Fruit fly (Drosophila melanogaster): ENCODE results near the gene CG6059.

Gene CG6059

DNA sequence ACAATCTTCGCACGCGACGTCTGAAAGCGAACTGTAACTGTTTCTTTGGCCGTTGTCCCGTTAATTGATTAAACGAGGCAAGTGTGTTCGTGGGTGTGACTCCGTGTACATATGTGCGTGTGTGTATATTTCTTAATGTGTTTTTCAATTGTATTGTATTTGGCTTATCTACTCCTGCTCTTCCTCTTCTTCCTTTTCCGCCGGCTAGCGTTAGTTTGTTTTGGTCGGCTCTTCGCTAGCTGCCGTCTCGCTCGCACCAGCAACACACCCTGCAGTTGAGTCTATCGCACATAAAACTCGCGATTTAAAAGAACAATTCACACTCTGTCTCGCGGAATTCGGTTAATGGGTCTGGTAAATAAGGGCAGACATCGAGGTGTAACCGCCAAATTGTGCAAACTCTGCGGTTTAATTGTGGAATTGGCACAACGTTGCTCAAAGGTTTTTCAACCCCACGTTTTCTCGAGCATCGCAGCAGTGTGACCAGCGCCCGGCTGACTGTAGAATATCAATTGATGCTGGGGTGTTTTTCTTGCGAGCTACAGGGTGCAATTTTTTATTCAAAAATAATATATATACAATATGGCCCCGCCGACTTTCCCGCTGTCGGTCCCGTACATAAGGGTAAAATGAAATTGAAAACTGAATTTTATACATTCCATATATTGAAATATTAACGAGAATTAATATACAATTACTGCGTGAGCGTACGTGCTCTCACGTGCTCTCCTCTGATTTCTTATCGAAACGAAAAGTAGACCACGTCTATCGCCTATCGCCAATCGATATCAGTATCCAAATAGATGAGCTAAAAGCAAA lies 12.5 kb downstream of the CG6059 start, which contains the start of the genes gb and CG5815 (continued):
- TF ChIP-seq CG43689 (GFP tag; IDR thresholded peaks at IDR 0.05) = peak; percentile 64
- peak; percentile 88 for TF ChIP-seq CG17359 (tag; optimal IDR thresholded peaks at IDR 0.05)
- TF ChIP-seq CG6175 (GFP tag; IDR thresholded peaks at IDR 0.05) = peak; percentile 86; the same call in 2 of the 3 replicates
- TF ChIP-seq pnt (GFP tag; optimal IDR thresholded peaks at IDR 0.05) = peak; percentile 50
- peak; percentile 75 for TF ChIP-seq CG17802 (tag; optimal IDR thresholded peaks at IDR 0.05)
- TF ChIP-seq CG8478 (optimal IDR thresholded peaks at IDR 0.05) = no peak
- TF ChIP-seq eyg (GFP tag; optimal IDR thresholded peaks at IDR 0.05) = no peak
- TF ChIP-seq jing (GFP tag; optimal IDR thresholded peaks at IDR 0.05) = peak; percentile 76
- TF ChIP-seq HmgD (GFP tag; optimal IDR thresholded peaks at IDR 0.05) = no peak
- peak; percentile 43 for TF ChIP-seq CG11398 (GFP tag; optimal IDR thresholded peaks at IDR 0.05)
- peak; percentile 86 for TF ChIP-seq CG4820 (GFP tag; optimal IDR thresholded peaks at IDR 0.05)
- TF ChIP-seq sr (GFP tag; IDR thresholded peaks at IDR 0.05) = 0 out of 3 replicates have a peak, but pooled peaks have one; percentile 53
- TF ChIP-seq tap (tag; optimal IDR thresholded peaks at IDR 0.05) = no peak
- peak; percentile 91 for TF ChIP-seq Meics (GFP tag; optimal IDR thresholded peaks at IDR 0.05)
- TF ChIP-seq seq (GFP tag; IDR thresholded peaks at IDR 0.05) = peak; percentile 89
- peak; percentile 88 for TF ChIP-seq CG7963 (GFP tag; IDR thresholded peaks at IDR 0.05; ENCODE audit: partially characterized antibody)
- peak; percentile 71 for TF ChIP-seq gcm2 (GFP tag; optimal IDR thresholded peaks at IDR 0.05)
- TF ChIP-seq cg (GFP tag; optimal IDR thresholded peaks at IDR 0.05) = peak; percentile 75
- TF ChIP-seq CG3163 (GFP tag; optimal IDR thresholded peaks at IDR 0.05) = peak; percentile 20
- TF ChIP-seq lab (GFP tag; optimal IDR thresholded peaks at IDR 0.05) = peak; percentile 95
- TF ChIP-seq C15 (GFP tag; IDR thresholded peaks at IDR 0.05) = peak; percentile 75; the same call in 2 of the 3 replicates
- TF ChIP-seq CG1647 (GFP tag; optimal IDR thresholded peaks at IDR 0.05) = peak; percentile 91
- peak; percentile 50 for TF ChIP-seq CG1603 (tag; optimal IDR thresholded peaks at IDR 0.05)
- TF ChIP-seq Tbp (GFP tag; optimal IDR thresholded peaks at IDR 0.05) = no peak
- peak; percentile 93 for TF ChIP-seq CG18619 (GFP tag; optimal IDR thresholded peaks at IDR 0.05)
- peak; percentile 86 for TF ChIP-seq CG10654 (GFP tag; optimal IDR thresholded peaks at IDR 0.05)
- TF ChIP-seq Dref (GFP tag; IDR thresholded peaks at IDR 0.05) = peak; percentile 85
- peak; percentile 87 for TF ChIP-seq Fer2 (tag; optimal IDR thresholded peaks at IDR 0.05)
- peak; percentile 86 for TF ChIP-seq Dek (tag; optimal IDR thresholded peaks at IDR 0.05)
- peak; percentile 96 for TF ChIP-seq CG2120 (GFP tag; optimal IDR thresholded peaks at IDR 0.05)
- TF ChIP-seq CG14050 (GFP tag; IDR thresholded peaks at IDR 0.05) = peak; percentile 82
- TF ChIP-seq Nf-YC (tag; optimal IDR thresholded peaks at IDR 0.05) = peak; percentile 82
- peak; percentile 92 for TF ChIP-seq PHDP (tag; optimal IDR thresholded peaks at IDR 0.05)
- TF ChIP-seq H2.0 (GFP tag; IDR thresholded peaks at IDR 0.05) = peak; percentile 89
- peak; percentile 83 for TF ChIP-seq cwo (GFP tag; optimal IDR thresholded peaks at IDR 0.05)
- peak; percentile 89 for TF ChIP-seq CG11247 (GFP tag; IDR thresholded peaks at IDR 0.05)
- peak; percentile 88 for TF ChIP-seq corto (GFP tag; optimal IDR thresholded peaks at IDR 0.05)
- peak; percentile 94 for TF ChIP-seq Xbp1 (GFP tag; optimal IDR thresholded peaks at IDR 0.05)
- TF ChIP-seq Gug (GFP tag; IDR thresholded peaks at IDR 0.05) = peak; percentile 91
- peak; percentile 61 for TF ChIP-seq CG12219 (GFP tag; optimal IDR thresholded peaks at IDR 0.05)
- TF ChIP-seq Optix (GFP tag; IDR thresholded peaks at IDR 0.05) = peak; percentile 90
- peak; percentile 89 for TF ChIP-seq dysf (GFP tag; IDR thresholded peaks at IDR 0.05)
- TF ChIP-seq BEAF-32 (GFP tag; optimal IDR thresholded peaks at IDR 0.05) = peak; percentile 92
- TF ChIP-seq dpn (GFP tag; optimal IDR thresholded peaks at IDR 0.05) = peak; percentile 89 to 92
- peak; percentile 16 for TF ChIP-seq CG12236 (GFP tag; optimal IDR thresholded peaks at IDR 0.05)
- TF ChIP-seq NC2α (GFP tag; optimal IDR thresholded peaks at IDR 0.05) = peak; percentile 2
- TF ChIP-seq Hr78 (GFP tag; optimal IDR thresholded peaks at IDR 0.05) = peak in 1 of 2 experiments; percentile 54
